Worm (Caenorhabditis elegans) whole organism, late embryonic: Measurements from ENCODE around the gene igeg-1.

Source experiments
- C08G9.2 ChIP-seq: sonication (generic microtip); optimal IDR thresholded peaks from 2 replicates; lab custom pipeline; 2016; ENCODE audit warnings: mild to moderate bottlenecking, missing genetic modification characterization, moderate library complexity, missing compliant biosample characterization
- F13H6.1 ChIP-seq: sonication (generic microtip); optimal IDR thresholded peaks from 2 replicates; lab custom pipeline; 2016; ENCODE audit warnings: missing genetic modification characterization, missing compliant biosample characterization
- K09A11.1 ChIP-seq: sonication (generic microtip); optimal IDR thresholded peaks from 2 replicates; lab custom pipeline; 2017; ENCODE audit warnings: antibody characterized with exemption, mild to moderate bottlenecking, missing genetic modification characterization, missing compliant biosample characterization; ENCODE audit not compliant: insufficient read depth
- T23F11.4 ChIP-seq: fragments of 200-800 bp; sonication (Bioruptor generic); optimal IDR thresholded peaks from 2 replicates; lab custom pipeline; 2018; ENCODE audit warnings: mild to moderate bottlenecking, missing genetic modification characterization, missing compliant biosample characterization
- Y22D7AL.16 ChIP-seq: sonication (generic microtip); optimal IDR thresholded peaks from 2 replicates; lab custom pipeline; 2016; ENCODE audit warnings: missing genetic modification characterization, missing compliant biosample characterization
- ceh-14 ChIP-seq: sonication (generic microtip); optimal IDR thresholded peaks from 2 replicates; lab custom pipeline; 2016; ENCODE audit warnings: missing genotype, missing genetic modification characterization, missing compliant biosample characterization
- ceh-18 ChIP-seq: sonication (generic microtip); optimal IDR thresholded peaks from 2 replicates; lab custom pipeline; 2016; ENCODE audit warnings: missing genetic modification characterization, missing compliant biosample characterization
- ceh-2 ChIP-seq: sonication (generic microtip); optimal IDR thresholded peaks from 2 replicates; lab custom pipeline; 2016; ENCODE audit warnings: missing genotype, missing genetic modification characterization, missing compliant biosample characterization
- ceh-22 ChIP-seq: sonication (generic microtip); optimal IDR thresholded peaks from 2 replicates; lab custom pipeline; 2017; ENCODE audit warnings: missing biosample characterization, missing genetic modification characterization
- ceh-30 ChIP-seq: fragments of 150-350 bp; optimal IDR thresholded peaks from 2 replicates; lab custom pipeline; 2014; ENCODE audit warnings: missing biosample characterization, missing genetic modification characterization
- ceh-31 ChIP-seq: sonication (generic microtip); optimal IDR thresholded peaks from 2 replicates; lab custom pipeline; 2016; ENCODE audit warnings: missing genetic modification characterization, missing compliant biosample characterization
- ceh-34 ChIP-seq: sonication (generic microtip); optimal IDR thresholded peaks from 2 replicates; lab custom pipeline; 2016; ENCODE audit warnings: mild to moderate bottlenecking, missing genetic modification characterization, missing compliant biosample characterization
- ceh-48 ChIP-seq: sonication (generic microtip); optimal IDR thresholded peaks from 2 replicates; lab custom pipeline; 2016; ENCODE audit warnings: missing genetic modification characterization, inconsistent platforms, missing compliant biosample characterization
- ceh-6 ChIP-seq: fragments of 200-800 bp; sonication (Bioruptor generic); optimal IDR thresholded peaks from 2 replicates; lab custom pipeline; 2018; ENCODE audit warnings: mild to moderate bottlenecking, missing genetic modification characterization, missing compliant biosample characterization
- ceh-9 ChIP-seq: sonication (generic microtip); optimal IDR thresholded peaks from 2 replicates; lab custom pipeline; 2016; ENCODE audit warnings: mild to moderate bottlenecking, missing genetic modification characterization, inconsistent platforms, missing compliant biosample characterization
- dmd-4 ChIP-seq: sonication (generic microtip); optimal IDR thresholded peaks from 2 replicates; lab custom pipeline; 2016; ENCODE audit warnings: borderline replicate concordance, missing genetic modification characterization, missing compliant biosample characterization
- dve-1 ChIP-seq: sonication (generic microtip); optimal IDR thresholded peaks from 2 replicates; lab custom pipeline; 2017; ENCODE audit warnings: antibody characterized with exemption, mild to moderate bottlenecking, missing genetic modification characterization, missing compliant biosample characterization
- elt-2 ChIP-seq: sonication (generic microtip); optimal IDR thresholded peaks from 2 replicates; lab custom pipeline; 2016; ENCODE audit warnings: missing genetic modification reagents, missing genetic modification characterization, missing compliant biosample characterization
- elt-4 ChIP-seq: sonication (generic microtip); optimal IDR thresholded peaks from 2 replicates; lab custom pipeline; 2016; ENCODE audit warnings: missing genetic modification characterization, missing compliant biosample characterization
- ets-4 ChIP-seq: sonication (generic microtip); optimal IDR thresholded peaks from 2 replicates; lab custom pipeline; 2016; ENCODE audit warnings: missing genetic modification characterization, missing compliant biosample characterization
- fax-1 ChIP-seq: sonication (generic microtip); optimal IDR thresholded peaks from 2 replicates; lab custom pipeline; 2016; ENCODE audit warnings: missing genotype, missing genetic modification characterization, missing compliant biosample characterization
- fkh-10 ChIP-seq: fragments of 150-350 bp; optimal IDR thresholded peaks from 2 replicates; lab custom pipeline; 2014; ENCODE audit warnings: missing biosample characterization, missing genetic modification reagents, missing genetic modification characterization
- gmeb-2 ChIP-seq: sonication (generic microtip); optimal IDR thresholded peaks from 2 replicates; lab custom pipeline; 2016; ENCODE audit warnings: missing genetic modification characterization, inconsistent platforms, missing compliant biosample characterization
- hlh-15 ChIP-seq: sonication (generic microtip); optimal IDR thresholded peaks from 2 replicates; lab custom pipeline; 2016; ENCODE audit warnings: missing genetic modification characterization, missing compliant biosample characterization
- hlh-6 ChIP-seq: sonication (generic microtip); optimal IDR thresholded peaks from 2 replicates; lab custom pipeline; 2016; ENCODE audit warnings: missing genotype, missing genetic modification characterization, missing compliant biosample characterization
- lim-6 ChIP-seq: sonication (generic microtip); optimal IDR thresholded peaks from 2 replicates; lab custom pipeline; 2016; ENCODE audit warnings: missing genetic modification characterization, missing compliant biosample characterization
- madf-2 ChIP-seq: sonication (generic microtip); optimal IDR thresholded peaks from 2 replicates; lab custom pipeline; 2017; ENCODE audit warnings: missing genetic modification characterization, missing compliant biosample characterization
- mec-3 ChIP-seq: sonication (generic microtip); optimal IDR thresholded peaks from 2 replicates; lab custom pipeline; 2016; ENCODE audit warnings: borderline replicate concordance, missing genetic modification characterization, missing compliant biosample characterization
- nfya-1 ChIP-seq: sonication (generic microtip); optimal IDR thresholded peaks from 2 replicates; lab custom pipeline; 2017; ENCODE audit warnings: missing genetic modification characterization, mild to moderate bottlenecking, missing compliant biosample characterization, antibody characterized with exemption, moderate library complexity
- nhr-232 ChIP-seq: sonication (generic microtip); optimal IDR thresholded peaks from 2 replicates; lab custom pipeline; 2016; ENCODE audit warnings: missing genetic modification characterization, missing compliant biosample characterization
- odd-2 ChIP-seq: sonication (generic microtip); optimal IDR thresholded peaks from 2 replicates; lab custom pipeline; 2017; ENCODE audit warnings: antibody characterized with exemption, mild to moderate bottlenecking, missing genetic modification characterization, missing compliant biosample characterization
- pat-9 ChIP-seq: fragments of 200-800 bp; sonication (Bioruptor generic); optimal IDR thresholded peaks from 2 replicates; lab custom pipeline; 2018; ENCODE audit warnings: mild to moderate bottlenecking, missing genetic modification characterization, moderate library complexity, missing compliant biosample characterization
- pha-2 ChIP-seq: sonication (generic microtip); optimal IDR thresholded peaks from 2 replicates; lab custom pipeline; 2017; ENCODE audit warnings: mild to moderate bottlenecking, missing genetic modification characterization, missing compliant biosample characterization
- pha-4 ChIP-seq: fragments of 150-350 bp; optimal IDR thresholded peaks from 2 replicates; lab custom pipeline; 2018; ENCODE audit warnings: missing biosample characterization, missing genetic modification reagents, missing genetic modification characterization
- pqm-1 ChIP-seq: sonication (generic microtip); optimal IDR thresholded peaks from 2 replicates; lab custom pipeline; 2016; ENCODE audit warnings: missing genetic modification characterization, missing compliant biosample characterization
- pros-1 ChIP-seq: fragments of 150-350 bp; optimal IDR thresholded peaks from 2 replicates; lab custom pipeline; 2014; ENCODE audit warnings: missing biosample characterization, missing genetic modification reagents, missing genetic modification characterization
- rnt-1 ChIP-seq: sonication (generic microtip); optimal IDR thresholded peaks from 2 replicates; lab custom pipeline; 2016; ENCODE audit warnings: missing genetic modification characterization, missing compliant biosample characterization
- sdc-2 ChIP-seq: sonication (generic microtip); optimal IDR thresholded peaks from 2 replicates; lab custom pipeline; 2016; ENCODE audit warnings: missing genotype, missing genetic modification characterization, missing compliant biosample characterization
- sox-2 ChIP-seq: fragments of 200-800 bp; sonication (Bioruptor generic); IDR thresholded peaks from 2 replicates; pipeline ENCODE4 v1.3.6; 2022; ENCODE audit warnings: missing genetic modification reagents, missing genetic modification characterization, missing compliant biosample characterization
- sox-4 ChIP-seq: sonication (generic microtip); optimal IDR thresholded peaks from 2 replicates; lab custom pipeline; 2017; ENCODE audit warnings: mild to moderate bottlenecking, missing genetic modification characterization, inconsistent platforms, missing compliant biosample characterization
- tbx-2 ChIP-seq: sonication (generic microtip); optimal IDR thresholded peaks from 2 replicates; lab custom pipeline; 2016; ENCODE audit warnings: missing genetic modification characterization, missing compliant biosample characterization
- ttx-3 ChIP-seq: sonication (generic microtip); optimal IDR thresholded peaks from 2 replicates; lab custom pipeline; 2016; ENCODE audit warnings: missing genetic modification reagents, missing genetic modification characterization, missing compliant biosample characterization
- unc-3 ChIP-seq, 2 experiments: fragments of 200-800 bp in 1 of 2; sonication (Bioruptor generic) in 1 of 2; sonication (generic microtip) in 1 of 2; conservative IDR thresholded peaks in 1 of 2; optimal IDR thresholded peaks in 1 of 2; 2 replicates each; pipeline versions ENCODE4 v1.3.6 to Lab custom; 2016 to 2022; ENCODE audit warnings: missing compliant biosample characterization in 2 of 2, missing genetic modification characterization in 2 of 2, missing genetic modification reagents in 1 of 2
- unc-42 ChIP-seq: sonication (generic microtip); optimal IDR thresholded peaks from 2 replicates; lab custom pipeline; 2016; ENCODE audit warnings: missing genotype, missing genetic modification characterization, missing compliant biosample characterization
- unc-55 ChIP-seq: sonication (generic microtip); optimal IDR thresholded peaks from 2 replicates; lab custom pipeline; 2017; ENCODE audit warnings: missing biosample characterization, missing genetic modification reagents, missing genetic modification characterization
- zip-5 ChIP-seq: sonication (generic microtip); optimal IDR thresholded peaks from 2 replicates; lab custom pipeline; 2016; ENCODE audit warnings: missing genetic modification characterization, missing compliant biosample characterization
- ztf-16 ChIP-seq: sonication (generic microtip); optimal IDR thresholded peaks from 2 replicates; lab custom pipeline; 2017; ENCODE audit warnings: missing genetic modification characterization, missing compliant biosample characterization

The igeg-1 gene

ce11 chrIV:4576847-4577246 is 14.4 kb downstream of the igeg-1 start:
- TF ChIP-seq T23F11.4 (GFP tag; lab: Kevin White, UChicago) (no peak), ceh-6 (no peak), ceh-48 (tag; lab: Kevin White, UChicago) (no peak), ceh-14 (tag; lab: Kevin White, UChicago) (no peak), tbx-2 (tag; lab: Kevin White, UChicago) (no peak), nhr-232 (tag; lab: Kevin White, UChicago) (no peak)

ce11 chrIV:4579472-4579871 is 17.0 kb downstream of the igeg-1 start:
- TF ChIP-seq sox-4 (tag; lab: Kevin White, UChicago), result no peak
- no peak for TF ChIP-seq unc-3 (GFP tag; conservative IDR thresholded peaks at IDR 0.05; lab: Robert Waterston, UW)
- no peak for TF ChIP-seq unc-3 (tag; optimal IDR thresholded peaks at IDR 0.05; lab: Kevin White, UChicago)
- no peak for TF ChIP-seq unc-55
- TF ChIP-seq ceh-48 (tag; lab: Kevin White, UChicago), result no peak
- TF ChIP-seq pqm-1 (tag; lab: Kevin White, UChicago), result no peak
- no peak for TF ChIP-seq F13H6.1 (tag; lab: Kevin White, UChicago)
- no peak for TF ChIP-seq pha-4 (tag; lab: Kevin White, UChicago)
- no peak for TF ChIP-seq pros-1 (tag; lab: Kevin White, UChicago)
- TF ChIP-seq ceh-6, result no peak
- TF ChIP-seq ceh-30 (tag; lab: Kevin White, UChicago), result no peak
- no peak for TF ChIP-seq madf-2
- TF ChIP-seq ceh-14 (tag; lab: Kevin White, UChicago), result no peak
- TF ChIP-seq, all 69 proteins: peak for 0

- TF ChIP-seq pqm-1 (tag; lab: Kevin White, UChicago), result no peak
- peak; percentile 17 for TF ChIP-seq nfya-1 (tag; lab: Kevin White, UChicago)
- TF ChIP-seq F13H6.1 (tag; lab: Kevin White, UChicago), result no peak
- TF ChIP-seq nhr-232 (tag; lab: Kevin White, UChicago), result no peak
- no peak for TF ChIP-seq ceh-22 (tag; lab: Kevin White, UChicago)
- no peak for TF ChIP-seq pros-1 (tag; lab: Kevin White, UChicago)
- TF ChIP-seq tbx-2 (tag; lab: Kevin White, UChicago), result no peak
- TF ChIP-seq pat-9 (tag; lab: Kevin White, UChicago), result no peak
- no peak for TF ChIP-seq sdc-2 (tag; lab: Kevin White, UChicago)
- TF ChIP-seq ztf-16 (tag; lab: Kevin White, UChicago), result no peak
- no peak for TF ChIP-seq K09A11.1 (tag; lab: Kevin White, UChicago)
- no peak for TF ChIP-seq ceh-9 (tag; lab: Kevin White, UChicago)
- TF ChIP-seq pha-2, result no peak
- no peak for TF ChIP-seq ets-4 (tag; lab: Kevin White, UChicago)
- TF ChIP-seq elt-2 (tag; lab: Kevin White, UChicago), result no peak
- peak; percentile 70 for TF ChIP-seq ceh-31 (tag; lab: Kevin White, UChicago)
- TF ChIP-seq hlh-15 (tag; lab: Kevin White, UChicago), result no peak
- no peak for TF ChIP-seq ceh-18 (tag; lab: Kevin White, UChicago)
- TF ChIP-seq hlh-6 (tag; lab: Kevin White, UChicago), result no peak
- no peak for TF ChIP-seq ceh-2 (tag; lab: Kevin White, UChicago)
- TF ChIP-seq odd-2 (tag; lab: Kevin White, UChicago), result no peak
- no peak for TF ChIP-seq lim-6 (tag; lab: Kevin White, UChicago)
- TF ChIP-seq unc-55, result no peak
- no peak for TF ChIP-seq dmd-4 (tag; lab: Kevin White, UChicago)
- TF ChIP-seq fax-1 (tag; lab: Kevin White, UChicago), result peak; percentile 15
- no peak for TF ChIP-seq gmeb-2
- no peak for TF ChIP-seq elt-4 (tag; lab: Kevin White, UChicago)
- no peak for TF ChIP-seq ceh-34 (tag; lab: Kevin White, UChicago)
- peak; percentile 62 for TF ChIP-seq fkh-10 (GFP tag; lab: Kevin White, UChicago)
- no peak for TF ChIP-seq T23F11.4 (GFP tag; lab: Kevin White, UChicago)
- TF ChIP-seq rnt-1, result no peak
- TF ChIP-seq dve-1 (tag; lab: Kevin White, UChicago), result no peak
- no peak for TF ChIP-seq zip-5 (tag; lab: Kevin White, UChicago)
- TF ChIP-seq mec-3 (tag; lab: Kevin White, UChicago), result no peak
- no peak for TF ChIP-seq C08G9.2 (tag; lab: Kevin White, UChicago)
- TF ChIP-seq ttx-3 (tag; lab: Kevin White, UChicago), result no peak
- TF ChIP-seq sox-4 (tag; lab: Kevin White, UChicago), result no peak
- TF ChIP-seq ceh-14 (tag; lab: Kevin White, UChicago), result peak; percentile 78
- no peak for TF ChIP-seq sox-2 (GFP tag; lab: Robert Waterston, UW)
- no peak for TF ChIP-seq Y22D7AL.16 (tag; lab: Kevin White, UChicago)
- TF ChIP-seq unc-42 (tag; lab: Kevin White, UChicago), result peak; percentile 100
- TF ChIP-seq ceh-6, result no peak
- TF ChIP-seq, all 69 proteins: peak for 6
Measured at ce11 chrIV:4585991-4586390, 23.5 kb downstream of the igeg-1 start.
